Fruit fly (Drosophila melanogaster) whole organism, embryonic: ENCODE measurements around the gene CG14252.

ENCODE experiments used
- Adf1 ChIP-seq: fragments of 200-800 bp; sonication (Bioruptor generic); IDR thresholded peaks from 2 replicates; pipeline ENCODE4 v1.3.6; 2022; ENCODE audit warnings: missing biosample characterization, missing genetic modification characterization
- B-H2 ChIP-seq: fragments of 200-800 bp; sonication (Bioruptor generic); optimal IDR thresholded peaks from 2 replicates; lab custom pipeline; 2018; ENCODE audit warnings: missing biosample characterization, mild to moderate bottlenecking, missing genetic modification characterization
- CG10565 ChIP-seq: fragments of 200-800 bp; sonication (Bioruptor generic); optimal IDR thresholded peaks from 3 replicates; lab custom pipeline; 2016; ENCODE audit warnings: missing biosample characterization, mild to moderate bottlenecking, missing genetic modification characterization
- CG11695 ChIP-seq: fragments of 200-800 bp; sonication (Bioruptor generic); IDR thresholded peaks from 3 replicates; pipeline ENCODE4 v1.3.6; 2022; ENCODE audit warnings: missing biosample characterization, missing genetic modification characterization
- CG12071 ChIP-seq: fragments of 200-800 bp; sonication (Bioruptor generic); optimal IDR thresholded peaks from 3 replicates; lab custom pipeline; 2018; ENCODE audit warnings: missing biosample characterization, mild to moderate bottlenecking, missing genetic modification characterization
- CG13296 ChIP-seq: fragments of 200-800 bp; sonication (Bioruptor generic); optimal IDR thresholded peaks from 3 replicates; lab custom pipeline; 2018; ENCODE audit warnings: missing biosample characterization, mild to moderate bottlenecking, missing genetic modification characterization
- CG13624 ChIP-seq: fragments of 200-800 bp; sonication (Bioruptor generic); optimal IDR thresholded peaks from 2 replicates; lab custom pipeline; 2016; ENCODE audit warnings: missing biosample characterization, missing genetic modification characterization
- CG14441 ChIP-seq: fragments of 200-800 bp; sonication (Bioruptor generic); IDR thresholded peaks from 2 replicates; pipeline ENCODE4 v1.3.6; 2022; ENCODE audit warnings: missing biosample characterization, missing genetic modification characterization
- CG14667 ChIP-seq: fragments of 200-800 bp; sonication (Bioruptor generic); IDR thresholded peaks from 2 replicates; pipeline ENCODE4 v1.3.6; 2022; ENCODE audit warnings: missing biosample characterization, missing genetic modification characterization
- CG15269 ChIP-seq: fragments of 200-800 bp; sonication (Bioruptor generic); optimal IDR thresholded peaks from 2 replicates; lab custom pipeline; 2018; ENCODE audit warnings: missing biosample characterization, mild to moderate bottlenecking, missing genetic modification characterization, moderate library complexity
- CG18599 ChIP-seq: fragments of 200-800 bp; sonication (Bioruptor generic); optimal IDR thresholded peaks from 3 replicates; lab custom pipeline; 2017; ENCODE audit warnings: missing biosample characterization, missing genetic modification characterization, mild to moderate bottlenecking, moderate library complexity, missing genetic modification reagents
- CG2120 ChIP-seq: fragments of 200-800 bp; sonication (Bioruptor generic); optimal IDR thresholded peaks from 3 replicates; lab custom pipeline; 2016; ENCODE audit warnings: missing biosample characterization, missing genetic modification characterization
- CG2678 ChIP-seq: fragments of 200-800 bp; sonication (Bioruptor generic); optimal IDR thresholded peaks from 3 replicates; lab custom pipeline; 2019; ENCODE audit warnings: missing biosample characterization, mild to moderate bottlenecking, missing genetic modification characterization, moderate library complexity
- CG31224 ChIP-seq: fragments of 200-800 bp; sonication (Bioruptor generic); IDR thresholded peaks from 2 replicates; pipeline ENCODE4 v1.3.6; 2022; ENCODE audit warnings: missing biosample characterization, missing genetic modification characterization
- CG32532 ChIP-seq: fragments of 200-800 bp; sonication (Bioruptor generic); IDR thresholded peaks from 2 replicates; pipeline ENCODE4 v1.3.6; 2022; ENCODE audit warnings: missing biosample characterization, missing genetic modification characterization
- CG3847 ChIP-seq: fragments of 200-800 bp; sonication (Bioruptor generic); IDR thresholded peaks from 2 replicates; pipeline ENCODE4 v1.3.6; 2022; ENCODE audit warnings: missing biosample characterization, missing genetic modification characterization
- CG6791 ChIP-seq: fragments of 200-800 bp; sonication (Bioruptor generic); IDR thresholded peaks from 3 replicates; pipeline ENCODE4 v1.3.6; 2022; ENCODE audit warnings: missing biosample characterization, missing genetic modification characterization; ENCODE audit not compliant: partially characterized antibody
- CG8478 ChIP-seq: fragments of >200 bp; optimal IDR thresholded peaks from 2 replicates; lab custom pipeline; 2018
- D19A ChIP-seq: fragments of 200-800 bp; optimal IDR thresholded peaks from 3 replicates; lab custom pipeline; 2019; ENCODE audit warnings: missing biosample characterization, mild to moderate bottlenecking, missing genetic modification characterization, moderate library complexity
- Deaf1 ChIP-seq: fragments of 200-800 bp; optimal IDR thresholded peaks from 3 replicates; lab custom pipeline; 2019; ENCODE audit warnings: missing biosample characterization, mild to moderate bottlenecking, missing genetic modification characterization, moderate library complexity
- E2f1 ChIP-seq: fragments of 200-800 bp; sonication (Bioruptor generic); IDR thresholded peaks from 2 replicates; pipeline ENCODE4 v1.3.6; 2022; ENCODE audit warnings: missing biosample characterization, missing genetic modification characterization
- ERR ChIP-seq: fragments of 200-800 bp; sonication (Bioruptor generic); optimal IDR thresholded peaks from 2 replicates; lab custom pipeline; 2016; ENCODE audit warnings: missing biosample characterization, missing genetic modification characterization
- Elba2 ChIP-seq: fragments of 200-800 bp; sonication (Bioruptor generic); optimal IDR thresholded peaks from 3 replicates; lab custom pipeline; 2016; ENCODE audit warnings: missing biosample characterization, missing genetic modification characterization
- Fer3 ChIP-seq: fragments of 200-800 bp; sonication (Bioruptor generic); optimal IDR thresholded peaks from 2 replicates; lab custom pipeline; 2018; ENCODE audit warnings: missing biosample characterization, mild to moderate bottlenecking, missing genetic modification characterization, moderate library complexity
- MESR4 ChIP-seq: fragments of 200-800 bp; sonication (Bioruptor generic); optimal IDR thresholded peaks from 2 replicates; lab custom pipeline; 2018; ENCODE audit warnings: missing biosample characterization, mild to moderate bottlenecking, missing genetic modification characterization, moderate library complexity
- MTF-1 ChIP-seq: fragments of 200-800 bp; sonication (Bioruptor generic); optimal IDR thresholded peaks from 2 replicates; lab custom pipeline; 2018; ENCODE audit warnings: missing biosample characterization, mild to moderate bottlenecking, missing genetic modification characterization, borderline replicate concordance
- Med ChIP-seq: fragments of 200-800 bp; sonication (Bioruptor generic); peaks from one replicate; lab custom pipeline; 2016; ENCODE audit warnings: missing biosample characterization, missing genetic modification characterization, mild to moderate bottlenecking, inconsistent platforms, moderate library complexity
- Meics ChIP-seq: fragments of 200-800 bp; sonication (Bioruptor generic); optimal IDR thresholded peaks from 2 replicates; lab custom pipeline; 2017; ENCODE audit warnings: missing biosample characterization, mild to moderate bottlenecking, missing genetic modification characterization
- Pdp1 ChIP-seq, 2 experiments: fragments of 200-800 bp; sonication (Bioruptor generic); optimal IDR thresholded peaks; 3 replicates each; lab custom pipeline; 2016; ENCODE audit warnings: missing biosample characterization in 2 of 2, missing genetic modification characterization in 2 of 2, mild to moderate bottlenecking in 1 of 2, moderate library complexity in 1 of 2
- Ptx1 ChIP-seq: fragments of 200-800 bp; sonication (Bioruptor generic); IDR thresholded peaks from 2 replicates; pipeline ENCODE4 v1.3.6; 2022; ENCODE audit warnings: missing biosample characterization, missing genetic modification characterization
- ci ChIP-seq: fragments of 200-800 bp; sonication (Bioruptor generic); IDR thresholded peaks from 3 replicates; pipeline ENCODE4 v1.3.6; 2022; ENCODE audit warnings: missing biosample characterization, missing genetic modification characterization
- crc ChIP-seq: fragments of 200-800 bp; sonication (Bioruptor generic); optimal IDR thresholded peaks from 2 replicates; lab custom pipeline; 2016; ENCODE audit warnings: missing biosample characterization, missing genetic modification characterization
- dysf ChIP-seq: fragments of 200-800 bp; sonication (Bioruptor generic); IDR thresholded peaks from 3 replicates; pipeline ENCODE4 v1.3.6; 2022; ENCODE audit warnings: missing biosample characterization, missing genetic modification characterization
- lab ChIP-seq: fragments of 200-800 bp; sonication (Bioruptor generic); optimal IDR thresholded peaks from 3 replicates; lab custom pipeline; 2017; ENCODE audit warnings: missing biosample characterization, missing genetic modification characterization, mild to moderate bottlenecking, moderate library complexity, missing genetic modification reagents
- maf-S ChIP-seq: fragments of 200-800 bp; sonication (Bioruptor generic); optimal IDR thresholded peaks from 2 replicates; lab custom pipeline; 2016; ENCODE audit warnings: missing biosample characterization, missing genetic modification characterization
- mirr ChIP-seq: fragments of 200-800 bp; sonication (Bioruptor generic); optimal IDR thresholded peaks from 3 replicates; lab custom pipeline; 2018; ENCODE audit warnings: missing biosample characterization, mild to moderate bottlenecking, missing genetic modification characterization
- otp ChIP-seq: fragments of 200-800 bp; sonication (Bioruptor generic); IDR thresholded peaks from 3 replicates; pipeline ENCODE4, ENCODE4 v1.3.6; 2022; ENCODE audit warnings: missing biosample characterization, missing genetic modification characterization
- pho ChIP-seq: fragments of 200-800 bp; sonication (Bioruptor generic); optimal IDR thresholded peaks from 2 replicates; lab custom pipeline; 2016; ENCODE audit warnings: missing biosample characterization, missing genetic modification characterization
- prd ChIP-seq, 3 experiments: fragments of >200 bp in 2 of 3; fragments of 200-800 bp in 1 of 3; sonication (Bioruptor generic) in 1 of 3; optimal IDR thresholded peaks in 2 of 3; IDR thresholded peaks in 1 of 3; 2 replicates in 2 of 3; 3 replicates in 1 of 3; pipeline versions ENCODE4 v1.3.6 to Lab custom; 2017 to 2022; ENCODE audit warnings: missing biosample characterization in 1 of 3, missing genetic modification characterization in 1 of 3
- pros ChIP-seq: fragments of 200-800 bp; sonication (Bioruptor generic); optimal IDR thresholded peaks from 3 replicates; lab custom pipeline; 2019; ENCODE audit warnings: missing biosample characterization, mild to moderate bottlenecking, missing genetic modification characterization, moderate library complexity
- psq ChIP-seq: fragments of 200-800 bp; sonication (Bioruptor generic); optimal IDR thresholded peaks from 2 replicates; lab custom pipeline; 2017; ENCODE audit warnings: missing biosample characterization, missing genetic modification characterization
- row ChIP-seq: fragments of 200-800 bp; sonication (Bioruptor generic); IDR thresholded peaks from 3 replicates; pipeline ENCODE4 v1.3.6; 2022; ENCODE audit warnings: missing biosample characterization, missing genetic modification characterization
- unc-4 ChIP-seq: fragments of 200-800 bp; sonication (Bioruptor generic); IDR thresholded peaks from 2 replicates; pipeline ENCODE4 v1.3.6; 2022; ENCODE audit warnings: missing biosample characterization, missing genetic modification characterization; ENCODE audit not compliant: partially characterized antibody
- vvl ChIP-seq: fragments of 200-800 bp; sonication (Bioruptor generic); IDR thresholded peaks from 2 replicates; pipeline ENCODE4 v1.3.6; 2022; ENCODE audit warnings: missing biosample characterization, missing genetic modification characterization
- wek ChIP-seq: fragments of 200-800 bp; sonication (Bioruptor generic); optimal IDR thresholded peaks from 3 replicates; lab custom pipeline; 2018; ENCODE audit warnings: missing biosample characterization, mild to moderate bottlenecking, missing genetic modification characterization, moderate library complexity
- zen2 ChIP-seq: fragments of 200-800 bp; sonication (Bioruptor generic); IDR thresholded peaks from 3 replicates; pipeline ENCODE4 v1.3.6; 2022; ENCODE audit warnings: missing biosample characterization, missing genetic modification characterization; ENCODE audit not compliant: partially characterized antibody

Gene CG14252

dm6 chr3R:26969743-26970142, 24.4 kb downstream of the CG14252 start:
- TF ChIP-seq Fer3 (tag; lab: Kevin White, UChicago) (peak; percentile 1), E2f1 (GFP tag; lab: Robert Waterston, UW) (0 out of 2 replicates have a peak, but pooled peaks have one; percentile 17), CG6791 (GFP tag; lab: Robert Waterston, UW) (no peak), CG13624 (GFP tag; lab: Kevin White, UChicago) (peak; percentile 3), CG15269 (peak; percentile 31), unc-4 (GFP tag; lab: Robert Waterston, UW) (no peak), Ptx1 (GFP tag; lab: Robert Waterston, UW) (peak; percentile 21; the same call in 1 of the 2 replicates), CG3847 (GFP tag; lab: Robert Waterston, UW) (no peak), CG31224 (GFP tag; lab: Robert Waterston, UW) (0 out of 2 replicates have a peak, but pooled peaks have one; percentile 5), B-H2 (GFP tag; lab: Kevin White, UChicago) (no peak), CG2120 (GFP tag; lab: Kevin White, UChicago) (peak; percentile 12), CG11695 (GFP tag; lab: Robert Waterston, UW) (0 out of 3 replicates have a peak, but pooled peaks have one; percentile 38), Meics (peak; percentile 37), lab (GFP tag; lab: Kevin White, UChicago) (peak; percentile 30), CG2678 (peak; percentile 47), D19A (tag; lab: Kevin White, UChicago) (peak; percentile 79), row (GFP tag; lab: Robert Waterston, UW) (peak; percentile 69; the same call in 2 of the 3 replicates), mirr (GFP tag; lab: Kevin White, UChicago) (no peak), CG14441 (GFP tag; lab: Robert Waterston, UW) (0 out of 2 replicates have a peak, but pooled peaks have one; percentile 13)

dm6 chr3R:26978241-26978640, 32.9 kb downstream of the CG14252 start, which contains the start of the genes CG14253 and CG46313:
CG14253 (plus strand) TSS chr3R:26978541.
CG46313 (plus strand) TSS chr3R:26978541.
- TF ChIP-seq Meics, result peak; percentile 5
- no peak for TF ChIP-seq MESR4
- TF ChIP-seq Med (GFP tag; lab: Kevin White, UChicago), result peak; percentile 30
- peak; percentile 36 for TF ChIP-seq wek
- TF ChIP-seq lab (GFP tag; lab: Kevin White, UChicago), result peak; percentile 29
- TF ChIP-seq Adf1, result peak; percentile 11; the same call in 1 of the 2 replicates
- TF ChIP-seq Pdp1 (GFP tag; optimal IDR thresholded peaks at IDR 0.05; lab: Kevin White, UChicago), result peak in 1 of 2 experiments; percentile 53
- TF ChIP-seq prd (optimal IDR thresholded peaks at IDR 0.05; lab: Kevin White, UChicago), result no peak
- TF ChIP-seq prd (GFP tag; IDR thresholded peaks at IDR 0.05; lab: Robert Waterston, UW), result no peak
- TF ChIP-seq CG18599 (GFP tag; lab: Kevin White, UChicago), result peak; percentile 3
- peak; percentile 6 for TF ChIP-seq crc (GFP tag; lab: Kevin White, UChicago)
- TF ChIP-seq row (GFP tag; lab: Robert Waterston, UW), result peak; percentile 26; the same call in 1 of the 3 replicates
- TF ChIP-seq CG8478 (lab: Kevin White, UChicago), result no peak
- TF ChIP-seq dysf, result 0 out of 3 replicates have a peak, but pooled peaks have one; percentile 5
- TF ChIP-seq Elba2, result no peak
- TF ChIP-seq, all 482 proteins: peak for 10

- TF ChIP-seq row (GFP tag; lab: Robert Waterston, UW) (peak; percentile 26; the same call in 1 of the 3 replicates), MTF-1 (GFP tag; lab: Kevin White, UChicago) (peak; percentile 16), ERR (GFP tag; lab: Kevin White, UChicago) (peak; percentile 15), pho (GFP tag; lab: Kevin White, UChicago) (no peak), CG13296 (GFP tag; lab: Kevin White, UChicago) (peak; percentile 20), maf-S (GFP tag; lab: Kevin White, UChicago) (no peak), Deaf1 (tag; lab: Kevin White, UChicago) (peak; percentile 68), CG12071 (GFP tag; lab: Kevin White, UChicago) (peak; percentile 34), B-H2 (GFP tag; lab: Kevin White, UChicago) (peak; percentile 30), CG32532 (peak; percentile 26; the same call in 1 of the 2 replicates), psq (GFP tag; lab: Kevin White, UChicago) (peak; percentile 29), ci (GFP tag; lab: Robert Waterston, UW) (peak; percentile 38; the same call in 1 of the 3 replicates), otp (peak; percentile 23; the same call in 1 of the 3 replicates), vvl (GFP tag; lab: Robert Waterston, UW) (peak; percentile 84), lab (GFP tag; lab: Kevin White, UChicago) (peak; percentile 65), zen2 (GFP tag; lab: Robert Waterston, UW) (peak; percentile 37; the same call in 2 of the 3 replicates), pros (GFP tag; lab: Kevin White, UChicago) (peak; percentile 20), CG14667 (GFP tag; lab: Robert Waterston, UW) (no peak), CG10565 (no peak)
These were observed 35.0 kb downstream of the CG14252 start for dm6 chr3R:26980282-26980691.
